Worm (Caenorhabditis elegans) whole organism, L4 larva: ENCODE results near the gene Y46G5A.7.

ENCODE experiments used
- aha-1 ChIP-seq: fragments of 150-350 bp; peaks from one replicate; lab custom pipeline; 2014; ENCODE audit warnings: missing biosample characterization, missing genetic modification characterization
- fos-1 ChIP-seq: fragments of 150-350 bp; optimal IDR thresholded peaks from 2 replicates; lab custom pipeline; 2014; ENCODE audit warnings: missing biosample characterization, missing genetic modification characterization
- jun-1 ChIP-seq: fragments of 150-350 bp; optimal IDR thresholded peaks from 2 replicates; lab custom pipeline; 2014; ENCODE audit warnings: missing biosample characterization, missing genetic modification reagents, missing genetic modification characterization
- mxl-3 ChIP-seq: fragments of 200-800 bp; sonication (Bioruptor generic); optimal IDR thresholded peaks from 2 replicates; lab custom pipeline; 2018; ENCODE audit warnings: mild to moderate bottlenecking, missing genetic modification characterization, missing compliant biosample characterization
- nhr-102 ChIP-seq: sonication (generic microtip); optimal IDR thresholded peaks from 2 replicates; lab custom pipeline; 2016; ENCODE audit warnings: mild to moderate bottlenecking, missing genetic modification characterization, moderate library complexity, missing compliant biosample characterization
- nhr-48 ChIP-seq: sonication (generic microtip); optimal IDR thresholded peaks from 2 replicates; lab custom pipeline; 2016; ENCODE audit warnings: mild to moderate bottlenecking, missing genetic modification characterization, missing compliant biosample characterization
- sdz-12 ChIP-seq: fragments of 200-800 bp; sonication (Bioruptor generic); optimal IDR thresholded peaks from 2 replicates; lab custom pipeline; 2018; ENCODE audit warnings: mild to moderate bottlenecking, missing genetic modification characterization, missing compliant biosample characterization
- unc-39 ChIP-seq: sonication (generic microtip); optimal IDR thresholded peaks from 2 replicates; lab custom pipeline; 2017; ENCODE audit warnings: missing biosample characterization, missing genetic modification characterization
- zag-1 ChIP-seq: fragments of 150-350 bp; optimal IDR thresholded peaks from 2 replicates; lab custom pipeline; 2014; ENCODE audit warnings: missing biosample characterization, missing genetic modification characterization

- TF ChIP-seq jun-1 (no peak), unc-39 (tag; lab: Kevin White, UChicago) (no peak), mxl-3 (GFP tag; lab: Kevin White, UChicago) (no peak), nhr-48 (tag; lab: Kevin White, UChicago) (no peak), nhr-102 (tag; lab: Kevin White, UChicago) (no peak), fos-1 (tag; lab: Kevin White, UChicago) (no peak), zag-1 (tag; lab: Kevin White, UChicago) (no peak), aha-1 (tag; lab: Kevin White, UChicago) (no peak), sdz-12 (no peak)
These were observed 28.3 kb downstream of the Y46G5A.7 start for ce11 chrII:12727871-12728270.
